Fruit fly (Drosophila melanogaster) whole organism, embryonic: ENCODE results near the gene CG13367.

Source experiments
- Bteb2 ChIP-seq: fragments of 200-800 bp; sonication (Bioruptor generic); optimal IDR thresholded peaks from 2 replicates; lab custom pipeline; 2016; ENCODE audit warnings: missing biosample characterization, missing genetic modification characterization
- CG10267 ChIP-seq: fragments of 200-800 bp; sonication (Bioruptor generic); optimal IDR thresholded peaks from 2 replicates; lab custom pipeline; 2018; ENCODE audit warnings: missing biosample characterization, mild to moderate bottlenecking, missing genetic modification characterization, moderate library complexity
- CG10959 ChIP-seq: fragments of 200-800 bp; sonication (Bioruptor generic); IDR thresholded peaks from 2 replicates; pipeline ENCODE4 v1.3.6; 2022; ENCODE audit warnings: missing biosample characterization, missing genetic modification characterization
- CG11504 ChIP-seq: fragments of 200-800 bp; sonication (Bioruptor generic); optimal IDR thresholded peaks from 3 replicates; lab custom pipeline; 2019; ENCODE audit warnings: missing biosample characterization, mild to moderate bottlenecking, missing genetic modification characterization, moderate library complexity
- CG11560 ChIP-seq: fragments of 200-800 bp; sonication (Bioruptor generic); IDR thresholded peaks from 3 replicates; pipeline ENCODE4 v1.3.6; 2022; ENCODE audit warnings: missing biosample characterization, missing genetic modification characterization
- CG12155 ChIP-seq: fragments of 200-800 bp; sonication (Bioruptor generic); optimal IDR thresholded peaks from 3 replicates; lab custom pipeline; 2016; ENCODE audit warnings: missing biosample characterization, missing genetic modification characterization
- CG12236 ChIP-seq: fragments of 200-800 bp; sonication (Bioruptor generic); optimal IDR thresholded peaks from 2 replicates; lab custom pipeline; 2016; ENCODE audit warnings: missing biosample characterization, missing genetic modification characterization
- CG13287 ChIP-seq: fragments of 200-800 bp; sonication (Bioruptor generic); IDR thresholded peaks from 2 replicates; pipeline ENCODE4 v1.3.6; 2022; ENCODE audit warnings: missing biosample characterization, missing genetic modification characterization; ENCODE audit not compliant: partially characterized antibody
- CG14667 ChIP-seq: fragments of 200-800 bp; sonication (Bioruptor generic); IDR thresholded peaks from 2 replicates; pipeline ENCODE4 v1.3.6; 2022; ENCODE audit warnings: missing biosample characterization, missing genetic modification characterization
- CG14860 ChIP-seq: fragments of 200-800 bp; sonication (Bioruptor generic); IDR thresholded peaks from 3 replicates; pipeline ENCODE4 v1.3.6; 2022; ENCODE audit warnings: missing biosample characterization, missing genetic modification characterization; ENCODE audit not compliant: partially characterized antibody
- CG15696 ChIP-seq: fragments of 200-800 bp; sonication (Bioruptor generic); optimal IDR thresholded peaks from 2 replicates; lab custom pipeline; 2019; ENCODE audit warnings: missing biosample characterization, mild to moderate bottlenecking, missing genetic modification characterization, moderate library complexity
- CG1603 ChIP-seq: fragments of 200-800 bp; sonication (Bioruptor generic); optimal IDR thresholded peaks from 2 replicates; lab custom pipeline; 2019; ENCODE audit warnings: missing biosample characterization, mild to moderate bottlenecking, missing genetic modification characterization, moderate library complexity
- CG17612 ChIP-seq: fragments of 200-800 bp; sonication (Bioruptor generic); IDR thresholded peaks from 2 replicates; pipeline ENCODE4 v1.3.6; 2022; ENCODE audit warnings: missing biosample characterization, missing genetic modification characterization
- CG17912 ChIP-seq: fragments of 200-800 bp; sonication (Bioruptor generic); optimal IDR thresholded peaks from 2 replicates; lab custom pipeline; 2018; ENCODE audit warnings: missing biosample characterization, mild to moderate bottlenecking, missing genetic modification characterization
- CG1832 ChIP-seq: fragments of 200-800 bp; sonication (Bioruptor generic); optimal IDR thresholded peaks from 2 replicates; lab custom pipeline; 2017; ENCODE audit warnings: missing biosample characterization, mild to moderate bottlenecking, missing genetic modification characterization, inconsistent platforms
- CG2199 ChIP-seq: fragments of 200-800 bp; sonication (Bioruptor generic); IDR thresholded peaks from 3 replicates; pipeline ENCODE4 v1.3.6; 2022; ENCODE audit warnings: missing biosample characterization, missing genetic modification characterization
- CG2202 ChIP-seq: fragments of 200-800 bp; sonication (Bioruptor generic); optimal IDR thresholded peaks from 2 replicates; lab custom pipeline; 2018; ENCODE audit warnings: missing biosample characterization, mild to moderate bottlenecking, missing genetic modification characterization
- CG2712 ChIP-seq: fragments of 200-800 bp; optimal IDR thresholded peaks from 3 replicates; lab custom pipeline; 2019; ENCODE audit warnings: missing biosample characterization, mild to moderate bottlenecking, missing genetic modification characterization, moderate library complexity
- CG34376 ChIP-seq: fragments of 200-800 bp; sonication (Bioruptor generic); optimal IDR thresholded peaks from 2 replicates; lab custom pipeline; 2018; ENCODE audit warnings: missing biosample characterization, mild to moderate bottlenecking, missing genetic modification characterization
- CG3847 ChIP-seq: fragments of 200-800 bp; sonication (Bioruptor generic); IDR thresholded peaks from 2 replicates; pipeline ENCODE4 v1.3.6; 2022; ENCODE audit warnings: missing biosample characterization, missing genetic modification characterization
- CG8089 ChIP-seq: fragments of 200-800 bp; sonication (Bioruptor generic); optimal IDR thresholded peaks from 3 replicates; lab custom pipeline; 2016; ENCODE audit warnings: missing biosample characterization, missing genetic modification characterization
- CG8924 ChIP-seq: fragments of 200-800 bp; optimal IDR thresholded peaks from 3 replicates; lab custom pipeline; 2019; ENCODE audit warnings: missing biosample characterization, mild to moderate bottlenecking, missing genetic modification characterization, moderate library complexity
- D ChIP-seq, 2 experiments: fragments of 200-800 bp in 1 of 2; fragments of >200 bp in 1 of 2; sonication (Bioruptor generic) in 1 of 2; optimal IDR thresholded peaks; 2 replicates in 1 of 2; 3 replicates in 1 of 2; lab custom pipeline; 2017; ENCODE audit warnings: mild to moderate bottlenecking in 1 of 2, missing biosample characterization in 1 of 2, missing genetic modification characterization in 1 of 2, missing genetic modification reagents in 1 of 2
- E2f2 ChIP-seq: fragments of 200-800 bp; sonication (Bioruptor generic); IDR thresholded peaks from 2 replicates; pipeline ENCODE4 v1.3.6; 2022; ENCODE audit warnings: missing biosample characterization, missing genetic modification characterization
- HmgZ ChIP-seq: fragments of 200-800 bp; sonication (Bioruptor generic); optimal IDR thresholded peaks from 2 replicates; lab custom pipeline; 2018; ENCODE audit warnings: missing biosample characterization, mild to moderate bottlenecking, missing genetic modification characterization
- Med ChIP-seq: fragments of 200-800 bp; sonication (Bioruptor generic); peaks from one replicate; lab custom pipeline; 2016; ENCODE audit warnings: missing biosample characterization, missing genetic modification characterization, mild to moderate bottlenecking, inconsistent platforms, moderate library complexity
- Mes4 ChIP-seq: fragments of 200-800 bp; sonication (Bioruptor generic); optimal IDR thresholded peaks from 2 replicates; lab custom pipeline; 2016; ENCODE audit warnings: missing biosample characterization, missing genetic modification characterization
- Pdp1 ChIP-seq, 2 experiments: fragments of 200-800 bp; sonication (Bioruptor generic); optimal IDR thresholded peaks; 3 replicates each; lab custom pipeline; 2016; ENCODE audit warnings: missing biosample characterization in 2 of 2, missing genetic modification characterization in 2 of 2, mild to moderate bottlenecking in 1 of 2, moderate library complexity in 1 of 2
- Trl ChIP-seq, 3 experiments: fragments of >200 bp in 2 of 3; fragments of 200-800 bp in 1 of 3; sonication (Bioruptor generic) in 1 of 3; optimal IDR thresholded peaks; 2 replicates in 1 of 3; 3 replicates in 2 of 3; lab custom pipeline; 2016 to 2017; ENCODE audit warnings: missing biosample characterization in 1 of 3, missing genetic modification characterization in 1 of 3
- chinmo ChIP-seq: fragments of 200-800 bp; sonication (Bioruptor generic); IDR thresholded peaks from 4 replicates; pipeline ENCODE4 v1.3.6; 2022; ENCODE audit warnings: missing biosample characterization, missing genetic modification characterization; ENCODE audit not compliant: partially characterized antibody
- chn ChIP-seq: fragments of 200-800 bp; sonication (Bioruptor generic); optimal IDR thresholded peaks from 2 replicates; lab custom pipeline; 2016; ENCODE audit warnings: missing biosample characterization, missing genetic modification characterization
- ci ChIP-seq: fragments of 200-800 bp; sonication (Bioruptor generic); IDR thresholded peaks from 3 replicates; pipeline ENCODE4 v1.3.6; 2022; ENCODE audit warnings: missing biosample characterization, missing genetic modification characterization
- gsb ChIP-seq: fragments of 200-800 bp; sonication (Bioruptor generic); IDR thresholded peaks from 2 replicates; pipeline ENCODE4 v1.3.6; 2022; ENCODE audit warnings: missing biosample characterization, missing genetic modification characterization
- inv ChIP-seq: fragments of 200-800 bp; sonication (Bioruptor generic); IDR thresholded peaks from 2 replicates; pipeline ENCODE4 v1.3.6; 2022; ENCODE audit warnings: missing biosample characterization, missing genetic modification characterization; ENCODE audit not compliant: partially characterized antibody
- kah ChIP-seq: fragments of 200-800 bp; sonication (Bioruptor generic); optimal IDR thresholded peaks from 2 replicates; lab custom pipeline; 2018; ENCODE audit warnings: missing biosample characterization, mild to moderate bottlenecking, missing genetic modification characterization
- lmd ChIP-seq: fragments of 200-800 bp; sonication (Bioruptor generic); IDR thresholded peaks from 2 replicates; pipeline ENCODE4 v1.3.6; 2022; ENCODE audit warnings: missing biosample characterization, missing genetic modification characterization
- org-1 ChIP-seq: fragments of 200-800 bp; sonication (Bioruptor generic); optimal IDR thresholded peaks from 2 replicates; lab custom pipeline; 2017; ENCODE audit warnings: missing biosample characterization, missing genetic modification characterization
- phol ChIP-seq: fragments of 200-800 bp; sonication (Bioruptor generic); optimal IDR thresholded peaks from 3 replicates; lab custom pipeline; 2018; ENCODE audit warnings: missing biosample characterization, mild to moderate bottlenecking, missing genetic modification characterization, moderate library complexity
- pnt ChIP-seq: fragments of 200-800 bp; sonication (Bioruptor generic); optimal IDR thresholded peaks from 3 replicates; lab custom pipeline; 2016; ENCODE audit warnings: missing biosample characterization, missing genetic modification characterization
- repo ChIP-seq: fragments of 200-800 bp; sonication (Bioruptor generic); optimal IDR thresholded peaks from 2 replicates; lab custom pipeline; 2016; ENCODE audit warnings: missing biosample characterization, missing genetic modification characterization
- sens ChIP-seq: fragments of 200-800 bp; sonication (Bioruptor generic); peaks from one replicate; lab custom pipeline; 2016; ENCODE audit warnings: missing biosample characterization, missing genetic modification characterization
- slbo ChIP-seq: fragments of 200-800 bp; sonication (Bioruptor generic); IDR thresholded peaks from 2 replicates; pipeline ENCODE4 v1.3.6; 2022; ENCODE audit warnings: missing biosample characterization, missing genetic modification characterization
- sqz ChIP-seq: fragments of 200-800 bp; sonication (Bioruptor generic); optimal IDR thresholded peaks from 3 replicates; lab custom pipeline; 2018; ENCODE audit warnings: missing biosample characterization, mild to moderate bottlenecking, missing genetic modification characterization
- ssp ChIP-seq: fragments of 200-800 bp; sonication (Bioruptor generic); IDR thresholded peaks from 2 replicates; pipeline ENCODE4 v1.3.6; 2022; ENCODE audit warnings: missing biosample characterization, missing genetic modification characterization
- stwl ChIP-seq: fragments of 200-800 bp; sonication (Bioruptor generic); optimal IDR thresholded peaks from 3 replicates; lab custom pipeline; 2018; ENCODE audit warnings: missing biosample characterization, mild to moderate bottlenecking, missing genetic modification characterization, moderate library complexity
- tin ChIP-seq: fragments of 200-800 bp; sonication (Bioruptor generic); optimal IDR thresholded peaks from 3 replicates; lab custom pipeline; 2016; ENCODE audit warnings: missing biosample characterization, missing genetic modification characterization
- toy ChIP-seq: fragments of 200-800 bp; sonication (Bioruptor generic); IDR thresholded peaks from 2 replicates; pipeline ENCODE4 v1.3.6; 2022; ENCODE audit warnings: missing biosample characterization, missing genetic modification characterization
- trem ChIP-seq: fragments of 200-800 bp; optimal IDR thresholded peaks from 3 replicates; lab custom pipeline; 2019; ENCODE audit warnings: missing biosample characterization, mild to moderate bottlenecking, missing genetic modification characterization, moderate library complexity
- zf30C ChIP-seq: fragments of 200-800 bp; sonication (Bioruptor generic); optimal IDR thresholded peaks from 3 replicates; lab custom pipeline; 2018; ENCODE audit warnings: missing biosample characterization, mild to moderate bottlenecking, missing genetic modification characterization

The CG13367 gene

dm6 chrX:616761-617476 is 27.6 kb upstream of the CG13367 start:
- TF ChIP-seq Mes4 (no peak), chinmo (no peak), sens (GFP tag; lab: Kevin White, UChicago) (peak; percentile 88), Trl (optimal IDR thresholded peaks at IDR 0.05; lab: Kevin White, UChicago) (peak; percentile 7 to 53), Trl (GFP tag; optimal IDR thresholded peaks at IDR 0.05; lab: Kevin White, UChicago) (no peak), CG17612 (no peak), zf30C (GFP tag; lab: Kevin White, UChicago) (no peak), sqz (GFP tag; lab: Kevin White, UChicago) (no peak), slbo (GFP tag; lab: Robert Waterston, UW) (no peak), gsb (GFP tag; lab: Robert Waterston, UW) (0 out of 2 replicates have a peak, but pooled peaks have one; percentile 10), org-1 (GFP tag; lab: Kevin White, UChicago) (no peak), kah (GFP tag; lab: Kevin White, UChicago) (no peak), E2f2 (GFP tag; lab: Robert Waterston, UW) (peak; percentile 58), Pdp1 (GFP tag; optimal IDR thresholded peaks at IDR 0.05; lab: Kevin White, UChicago) (peak in 1 of 2 experiments; percentile 13), CG2202 (tag; lab: Kevin White, UChicago) (no peak), CG2199 (0 out of 3 replicates have a peak, but pooled peaks have one; percentile 41), inv (GFP tag; lab: Robert Waterston, UW) (no peak), toy (GFP tag; lab: Robert Waterston, UW) (no peak), chn (no peak), CG11560 (tag; lab: Robert Waterston, UW) (no peak), CG3847 (GFP tag; lab: Robert Waterston, UW) (no peak), CG12236 (GFP tag; lab: Kevin White, UChicago) (no peak), CG14667 (GFP tag; lab: Robert Waterston, UW) (no peak), trem (tag; lab: Kevin White, UChicago) (peak; percentile 15), CG1832 (GFP tag; lab: Kevin White, UChicago) (peak; percentile 73), lmd (GFP tag; lab: Robert Waterston, UW) (no peak), ssp (GFP tag; lab: Robert Waterston, UW) (no peak), CG8089 (GFP tag; lab: Kevin White, UChicago) (no peak), CG10959 (GFP tag; lab: Robert Waterston, UW) (no peak), HmgZ (tag; lab: Kevin White, UChicago) (no peak), Bteb2 (GFP tag; lab: Kevin White, UChicago) (no peak), stwl (tag; lab: Kevin White, UChicago) (peak; percentile 4), CG12155 (GFP tag; lab: Kevin White, UChicago) (peak; percentile 9), pnt (GFP tag; lab: Kevin White, UChicago) (no peak), CG17912 (GFP tag; lab: Kevin White, UChicago) (no peak), CG34376 (GFP tag; lab: Kevin White, UChicago) (no peak), CG2712 (tag; lab: Kevin White, UChicago) (no peak), CG15696 (tag; lab: Kevin White, UChicago) (no peak), CG10267 (tag; lab: Kevin White, UChicago) (peak; percentile 82), Med (GFP tag; lab: Kevin White, UChicago) (peak; percentile 70), CG8924 (tag; lab: Kevin White, UChicago) (peak; percentile 44), phol (tag; lab: Kevin White, UChicago) (peak; percentile 59), D (optimal IDR thresholded peaks at IDR 0.05; lab: Kevin White, UChicago) (no peak), D (GFP tag; optimal IDR thresholded peaks at IDR 0.05; lab: Kevin White, UChicago) (no peak), ci (0 out of 3 replicates have a peak, but pooled peaks have one; percentile 14), tin (GFP tag; lab: Kevin White, UChicago) (no peak), CG14860 (GFP tag; lab: Robert Waterston, UW) (no peak), CG13287 (GFP tag; lab: Robert Waterston, UW) (no peak), repo (GFP tag; lab: Kevin White, UChicago) (no peak), CG11504 (no peak), CG1603 (peak; percentile 33)
